Fruit fly (Drosophila melanogaster) whole organism, embryonic: ENCODE data around the gene Gpdh3.

Experiments
- BEAF-32 ChIP-seq: fragments of 200-800 bp; sonication (Bioruptor generic); optimal IDR thresholded peaks from 3 replicates; lab custom pipeline; 2017; ENCODE audit warnings: missing biosample characterization, missing genetic modification characterization, mild to moderate bottlenecking, moderate library complexity, missing genetic modification reagents
- Bdp1 ChIP-seq: fragments of 200-800 bp; sonication (Bioruptor generic); optimal IDR thresholded peaks from 3 replicates; lab custom pipeline; 2016; ENCODE audit warnings: missing biosample characterization, missing genetic modification characterization
- CG10267 ChIP-seq: fragments of 200-800 bp; sonication (Bioruptor generic); optimal IDR thresholded peaks from 2 replicates; lab custom pipeline; 2018; ENCODE audit warnings: missing biosample characterization, mild to moderate bottlenecking, missing genetic modification characterization, moderate library complexity
- CG10979 ChIP-seq: fragments of 200-800 bp; sonication (Bioruptor generic); optimal IDR thresholded peaks from 2 replicates; lab custom pipeline; 2018; ENCODE audit warnings: missing biosample characterization, mild to moderate bottlenecking, missing genetic modification characterization, moderate library complexity
- CG12155 ChIP-seq: fragments of 200-800 bp; sonication (Bioruptor generic); optimal IDR thresholded peaks from 3 replicates; lab custom pipeline; 2016; ENCODE audit warnings: missing biosample characterization, missing genetic modification characterization
- CG1233 ChIP-seq: fragments of 200-800 bp; sonication (Bioruptor generic); optimal IDR thresholded peaks from 4 replicates; lab custom pipeline; 2018; ENCODE audit warnings: missing biosample characterization, mild to moderate bottlenecking, missing genetic modification characterization
- CG13123 ChIP-seq: fragments of 200-800 bp; sonication (Bioruptor generic); optimal IDR thresholded peaks from 2 replicates; lab custom pipeline; 2016; ENCODE audit warnings: missing biosample characterization, missing genetic modification characterization
- CG13287 ChIP-seq: fragments of 200-800 bp; sonication (Bioruptor generic); IDR thresholded peaks from 2 replicates; pipeline ENCODE4 v1.3.6; 2022; ENCODE audit warnings: missing biosample characterization, missing genetic modification characterization; ENCODE audit not compliant: partially characterized antibody
- CG14710 ChIP-seq: fragments of 200-800 bp; sonication (Bioruptor generic); optimal IDR thresholded peaks from 3 replicates; lab custom pipeline; 2019; ENCODE audit warnings: missing biosample characterization, mild to moderate bottlenecking, missing genetic modification characterization, moderate library complexity
- CG15514 ChIP-seq: fragments of 200-800 bp; sonication (Bioruptor generic); optimal IDR thresholded peaks from 3 replicates; lab custom pipeline; 2017; ENCODE audit warnings: missing biosample characterization, missing genetic modification characterization, mild to moderate bottlenecking, moderate library complexity, missing genetic modification reagents
- CG15696 ChIP-seq: fragments of 200-800 bp; sonication (Bioruptor generic); optimal IDR thresholded peaks from 2 replicates; lab custom pipeline; 2019; ENCODE audit warnings: missing biosample characterization, mild to moderate bottlenecking, missing genetic modification characterization, moderate library complexity
- CG18262 ChIP-seq: fragments of 200-800 bp; optimal IDR thresholded peaks from 3 replicates; lab custom pipeline; 2019; ENCODE audit warnings: missing biosample characterization, mild to moderate bottlenecking, missing genetic modification characterization, moderate library complexity
- CG18619 ChIP-seq: fragments of 200-800 bp; sonication (Bioruptor generic); optimal IDR thresholded peaks from 3 replicates; lab custom pipeline; 2017; ENCODE audit warnings: missing biosample characterization, mild to moderate bottlenecking, missing genetic modification characterization
- CG34376 ChIP-seq: fragments of 200-800 bp; sonication (Bioruptor generic); optimal IDR thresholded peaks from 2 replicates; lab custom pipeline; 2018; ENCODE audit warnings: missing biosample characterization, mild to moderate bottlenecking, missing genetic modification characterization
- CG4360 ChIP-seq: fragments of 200-800 bp; sonication (Bioruptor generic); IDR thresholded peaks from 2 replicates; pipeline ENCODE4 v1.3.6; 2022; ENCODE audit warnings: missing biosample characterization, missing genetic modification characterization
- CG4424 ChIP-seq: fragments of 200-800 bp; sonication (Bioruptor generic); optimal IDR thresholded peaks from 3 replicates; lab custom pipeline; 2016; ENCODE audit warnings: missing biosample characterization, missing genetic modification characterization
- CG4707 ChIP-seq: fragments of 200-800 bp; sonication (Bioruptor generic); optimal IDR thresholded peaks from 2 replicates; lab custom pipeline; 2018; ENCODE audit warnings: missing biosample characterization, mild to moderate bottlenecking, missing genetic modification characterization, moderate library complexity
- CG4820 ChIP-seq: fragments of 200-800 bp; sonication (Bioruptor generic); optimal IDR thresholded peaks from 3 replicates; lab custom pipeline; 2016; ENCODE audit warnings: missing biosample characterization, missing genetic modification characterization
- CG6813 ChIP-seq: fragments of 200-800 bp; sonication (Bioruptor generic); optimal IDR thresholded peaks from 2 replicates; lab custom pipeline; 2017; ENCODE audit warnings: missing biosample characterization, missing genetic modification characterization, mild to moderate bottlenecking, moderate library complexity, missing genetic modification reagents
- CG7372 ChIP-seq: fragments of 200-800 bp; sonication (Bioruptor generic); IDR thresholded peaks from 2 replicates; pipeline ENCODE4 v1.3.6; 2022; ENCODE audit warnings: missing biosample characterization, missing genetic modification characterization
- CG8281 ChIP-seq: fragments of 200-800 bp; sonication (Bioruptor generic); optimal IDR thresholded peaks from 2 replicates; lab custom pipeline; 2018; ENCODE audit warnings: missing biosample characterization, mild to moderate bottlenecking, missing genetic modification characterization, moderate library complexity
- CG9215 ChIP-seq: fragments of 200-800 bp; sonication (Bioruptor generic); IDR thresholded peaks from 2 replicates; pipeline ENCODE4 v1.3.6; 2022; ENCODE audit warnings: missing biosample characterization, missing genetic modification characterization
- Camta ChIP-seq: fragments of 200-800 bp; sonication (Bioruptor generic); optimal IDR thresholded peaks from 2 replicates; lab custom pipeline; 2016; ENCODE audit warnings: missing biosample characterization, missing genetic modification characterization
- Dfd ChIP-seq, 2 experiments: fragments of >200 bp; optimal IDR thresholded peaks; 2 replicates each; lab custom pipeline; 2017; ENCODE audit warnings: missing biosample characterization in 2 of 2, missing genetic modification characterization in 2 of 2
- E2f1 ChIP-seq: fragments of 200-800 bp; sonication (Bioruptor generic); IDR thresholded peaks from 2 replicates; pipeline ENCODE4 v1.3.6; 2022; ENCODE audit warnings: missing biosample characterization, missing genetic modification characterization
- Ets65A ChIP-seq: fragments of 200-800 bp; sonication (Bioruptor generic); peaks from one replicate; lab custom pipeline; 2016; ENCODE audit warnings: missing biosample characterization, missing genetic modification characterization
- Gug ChIP-seq: fragments of 200-800 bp; sonication (Bioruptor generic); IDR thresholded peaks from 4 replicates; pipeline ENCODE4 v1.3.6; 2022; ENCODE audit warnings: missing biosample characterization, missing genetic modification characterization
- Hand ChIP-seq: fragments of 200-800 bp; sonication (Bioruptor generic); optimal IDR thresholded peaks from 2 replicates; lab custom pipeline; 2017; ENCODE audit warnings: mild to moderate bottlenecking, missing biosample characterization, missing genetic modification reagents, missing genetic modification characterization
- Mad ChIP-seq: fragments of 200-800 bp; sonication (Bioruptor generic); optimal IDR thresholded peaks from 2 replicates; lab custom pipeline; 2016; ENCODE audit warnings: missing biosample characterization, missing genetic modification characterization
- Rfx ChIP-seq: fragments of 200-800 bp; sonication (Bioruptor generic); IDR thresholded peaks from 2 replicates; pipeline ENCODE4 v1.3.6; 2022; ENCODE audit warnings: missing biosample characterization, missing genetic modification characterization
- Sin3A ChIP-seq: fragments of >200 bp; optimal IDR thresholded peaks from 2 replicates; lab custom pipeline; 2018
- Vsx1 ChIP-seq: fragments of 200-800 bp; sonication (Bioruptor generic); optimal IDR thresholded peaks from 2 replicates; lab custom pipeline; 2017; ENCODE audit warnings: missing biosample characterization, mild to moderate bottlenecking, missing genetic modification characterization, missing genetic modification reagents
- ap ChIP-seq: fragments of 200-800 bp; sonication (Bioruptor generic); IDR thresholded peaks from 2 replicates; pipeline ENCODE4 v1.3.6; 2022; ENCODE audit warnings: missing biosample characterization, missing genetic modification characterization
- bigmax ChIP-seq: fragments of 200-800 bp; sonication (Bioruptor generic); optimal IDR thresholded peaks from 2 replicates; lab custom pipeline; 2018; ENCODE audit warnings: missing biosample characterization, mild to moderate bottlenecking, missing genetic modification characterization
- br ChIP-seq: fragments of >200 bp; optimal IDR thresholded peaks from 2 replicates; lab custom pipeline; 2017
- croc ChIP-seq: fragments of 200-800 bp; sonication (Bioruptor generic); conservative IDR thresholded peaks from 3 replicates; pipeline ENCODE4 v1.3.6; 2022; ENCODE audit warnings: missing biosample characterization, missing genetic modification characterization
- dimm ChIP-seq: fragments of 200-800 bp; sonication (Bioruptor generic); IDR thresholded peaks from 2 replicates; pipeline ENCODE4 v1.3.6; 2022; ENCODE audit warnings: missing biosample characterization, missing genetic modification characterization
- disco-r ChIP-seq: fragments of 200-800 bp; sonication (Bioruptor generic); optimal IDR thresholded peaks from 2 replicates; lab custom pipeline; 2016; ENCODE audit warnings: missing biosample characterization, missing genetic modification characterization
- gce ChIP-seq: fragments of 200-800 bp; sonication (Bioruptor generic); IDR thresholded peaks from 3 replicates; pipeline ENCODE4 v1.3.6; 2022; ENCODE audit warnings: missing biosample characterization, missing genetic modification characterization
- grn ChIP-seq: fragments of 200-800 bp; sonication (Bioruptor generic); optimal IDR thresholded peaks from 3 replicates; lab custom pipeline; 2017; ENCODE audit warnings: missing biosample characterization, missing genetic modification characterization
- hbn ChIP-seq: fragments of 200-800 bp; sonication (Bioruptor generic); IDR thresholded peaks from 2 replicates; pipeline ENCODE4 v1.3.6; 2022; ENCODE audit warnings: missing biosample characterization, missing genetic modification characterization; ENCODE audit not compliant: partially characterized antibody
- ind ChIP-seq: fragments of 200-800 bp; sonication (Bioruptor generic); optimal IDR thresholded peaks from 3 replicates; lab custom pipeline; 2016; ENCODE audit warnings: missing biosample characterization, missing genetic modification characterization
- ken ChIP-seq: fragments of 200-800 bp; sonication (Bioruptor generic); IDR thresholded peaks from 3 replicates; pipeline ENCODE4 v1.3.6; 2022; ENCODE audit warnings: missing biosample characterization, missing genetic modification characterization
- nerfin-2 ChIP-seq: fragments of 200-800 bp; sonication (Bioruptor generic); IDR thresholded peaks from 2 replicates; pipeline ENCODE4 v1.3.6; 2022; ENCODE audit warnings: missing biosample characterization, missing genetic modification characterization; ENCODE audit not compliant: partially characterized antibody
- pb ChIP-seq: fragments of 200-800 bp; sonication (Bioruptor generic); optimal IDR thresholded peaks from 3 replicates; lab custom pipeline; 2016; ENCODE audit warnings: missing biosample characterization, missing genetic modification characterization
- pzg ChIP-seq: fragments of 200-800 bp; sonication (Bioruptor generic); optimal IDR thresholded peaks from 3 replicates; lab custom pipeline; 2018; ENCODE audit warnings: missing biosample characterization, mild to moderate bottlenecking, missing genetic modification characterization, moderate library complexity
- scrt ChIP-seq: fragments of 200-800 bp; sonication (Bioruptor generic); optimal IDR thresholded peaks from 2 replicates; lab custom pipeline; 2018; ENCODE audit warnings: missing biosample characterization, mild to moderate bottlenecking, missing genetic modification characterization, moderate library complexity
- sd ChIP-seq: fragments of 200-800 bp; sonication (Bioruptor generic); optimal IDR thresholded peaks from 3 replicates; lab custom pipeline; 2018; ENCODE audit warnings: missing biosample characterization, mild to moderate bottlenecking, missing genetic modification characterization, moderate library complexity
- sna ChIP-seq: fragments of 200-800 bp; sonication (Bioruptor generic); IDR thresholded peaks from 2 replicates; pipeline ENCODE4 v1.3.6; 2022; ENCODE audit warnings: missing biosample characterization, missing genetic modification characterization; ENCODE audit not compliant: partially characterized antibody
- ssp ChIP-seq: fragments of 200-800 bp; sonication (Bioruptor generic); IDR thresholded peaks from 2 replicates; pipeline ENCODE4 v1.3.6; 2022; ENCODE audit warnings: missing biosample characterization, missing genetic modification characterization
- vnd ChIP-seq: fragments of 200-800 bp; sonication (Bioruptor generic); IDR thresholded peaks from 3 replicates; pipeline ENCODE4 v1.3.6; 2022; ENCODE audit warnings: missing biosample characterization, missing genetic modification characterization; ENCODE audit not compliant: partially characterized antibody
- zf30C ChIP-seq: fragments of 200-800 bp; sonication (Bioruptor generic); optimal IDR thresholded peaks from 3 replicates; lab custom pipeline; 2018; ENCODE audit warnings: missing biosample characterization, mild to moderate bottlenecking, missing genetic modification characterization

The Gpdh3 gene

DNA sequence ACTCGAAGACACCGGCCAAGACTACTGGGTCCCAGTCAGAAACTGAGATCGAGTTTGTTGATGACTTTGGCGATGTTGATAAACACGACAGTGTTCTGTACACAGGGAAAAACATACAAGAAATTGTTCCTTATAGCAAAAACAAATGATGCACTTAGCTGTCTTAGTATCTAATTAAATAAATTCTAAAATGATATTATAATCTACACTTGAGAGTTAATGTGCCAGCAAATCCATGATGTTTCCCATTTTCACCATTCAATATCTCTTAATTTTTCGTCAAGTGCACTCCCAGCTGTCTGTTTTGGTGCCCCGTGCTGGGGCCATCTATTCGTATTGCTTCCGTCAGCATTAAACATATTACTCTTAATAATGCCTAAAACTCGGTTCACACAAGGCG is 18.4 kb downstream of the Gpdh3 start (continued):
- TF ChIP-seq dimm (no peak), CG13287 (GFP tag; lab: Robert Waterston, UW) (no peak), CG15514 (GFP tag; lab: Kevin White, UChicago) (peak; percentile 18), bigmax (no peak), CG1233 (GFP tag; lab: Kevin White, UChicago) (no peak), sna (GFP tag; lab: Robert Waterston, UW) (no peak), CG4707 (GFP tag; lab: Kevin White, UChicago) (no peak), nerfin-2 (no peak), hbn (no peak), scrt (GFP tag; lab: Kevin White, UChicago) (no peak), zf30C (no peak), CG15696 (tag; lab: Kevin White, UChicago) (no peak), pzg (no peak), Dfd (GFP tag; optimal IDR thresholded peaks at IDR 0.05; lab: Kevin White, UChicago) (no peak), grn (GFP tag; lab: Kevin White, UChicago) (peak; percentile 12), CG8281 (no peak), CG4820 (GFP tag; lab: Kevin White, UChicago) (peak; percentile 48), pb (no peak), ap (GFP tag; lab: Robert Waterston, UW) (no peak), Rfx (GFP tag; lab: Robert Waterston, UW) (peak; percentile 80), CG9215 (GFP tag; lab: Robert Waterston, UW) (peak; percentile 26; the same call in 1 of the 2 replicates), br (lab: Kevin White, UChicago) (no peak), CG6813 (no peak), CG4360 (GFP tag; lab: Robert Waterston, UW) (no peak), ssp (no peak), Mad (GFP tag; lab: Kevin White, UChicago) (no peak), CG4424 (GFP tag; lab: Kevin White, UChicago) (no peak), BEAF-32 (no peak), croc (GFP tag; lab: Robert Waterston, UW) (no peak; the same call in 2 of the 3 replicates), vnd (GFP tag; lab: Robert Waterston, UW) (no peak), Gug (GFP tag; lab: Robert Waterston, UW) (peak; percentile 16; the same call in 1 of the 4 replicates), Ets65A (GFP tag; lab: Kevin White, UChicago) (peak; percentile 16), disco-r (GFP tag; lab: Kevin White, UChicago) (no peak), Vsx1 (GFP tag; lab: Kevin White, UChicago) (no peak), Sin3A (lab: Kevin White, UChicago) (no peak), sd (tag; lab: Kevin White, UChicago) (no peak), gce (GFP tag; lab: Robert Waterston, UW) (0 out of 3 replicates have a peak, but pooled peaks have one; percentile 29), CG18262 (tag; lab: Kevin White, UChicago) (no peak), CG10979 (tag; lab: Kevin White, UChicago) (peak; percentile 42), Camta (no peak), CG18619 (GFP tag; lab: Kevin White, UChicago) (no peak), CG10267 (tag; lab: Kevin White, UChicago) (peak; percentile 29), CG14710 (tag; lab: Kevin White, UChicago) (no peak), CG34376 (no peak), CG12155 (GFP tag; lab: Kevin White, UChicago) (no peak), Bdp1 (no peak), CG7372 (GFP tag; lab: Robert Waterston, UW) (0 out of 2 replicates have a peak, but pooled peaks have one; percentile 15), CG13123 (GFP tag; lab: Kevin White, UChicago) (no peak), ken (GFP tag; lab: Robert Waterston, UW) (no peak), ind (GFP tag; lab: Kevin White, UChicago) (peak; percentile 25), E2f1 (GFP tag; lab: Robert Waterston, UW) (peak; percentile 41; the same call in 1 of the 2 replicates), Hand (no peak)
